Worm (Caenorhabditis elegans): ENCODE results near the gene swsn-3.

DNA sequence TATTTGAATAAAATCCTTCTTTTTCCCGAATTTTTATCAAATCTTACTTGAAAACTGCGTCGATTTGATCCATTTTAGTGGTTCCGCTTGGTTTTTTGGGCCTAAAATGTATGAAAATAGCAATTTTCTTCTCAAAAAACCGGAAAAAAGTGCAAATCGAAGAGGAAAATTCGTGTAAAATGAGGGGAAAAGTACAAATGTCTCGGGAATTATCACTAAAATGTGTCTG is 43.6 kb downstream of the swsn-3 start, which contains the start of gene Y71H2AM.11:
- no peak for TF ChIP-seq pha-4 (tag; optimal IDR thresholded peaks at IDR 0.05)
- TF ChIP-seq pqm-1 (tag; optimal IDR thresholded peaks at IDR 0.05): no peak
- TF ChIP-seq ama-1 (optimal IDR thresholded peaks at IDR 0.05): no peak
- no peak for TF ChIP-seq tbx-7 (tag; optimal IDR thresholded peaks at IDR 0.05)
- no peak for TF ChIP-seq hlh-6 (tag; optimal IDR thresholded peaks at IDR 0.05)
- TF ChIP-seq sox-2 (GFP tag; IDR thresholded peaks at IDR 0.05): no peak
- TF ChIP-seq C08G9.2 (tag; optimal IDR thresholded peaks at IDR 0.05): no peak
- no peak for TF ChIP-seq pax-1 (tag; optimal IDR thresholded peaks at IDR 0.05)

Data from whole organism, late embryonic.